Fruit fly (Drosophila melanogaster): ENCODE data around the gene Nsf2.

The Nsf2 gene

DNA sequence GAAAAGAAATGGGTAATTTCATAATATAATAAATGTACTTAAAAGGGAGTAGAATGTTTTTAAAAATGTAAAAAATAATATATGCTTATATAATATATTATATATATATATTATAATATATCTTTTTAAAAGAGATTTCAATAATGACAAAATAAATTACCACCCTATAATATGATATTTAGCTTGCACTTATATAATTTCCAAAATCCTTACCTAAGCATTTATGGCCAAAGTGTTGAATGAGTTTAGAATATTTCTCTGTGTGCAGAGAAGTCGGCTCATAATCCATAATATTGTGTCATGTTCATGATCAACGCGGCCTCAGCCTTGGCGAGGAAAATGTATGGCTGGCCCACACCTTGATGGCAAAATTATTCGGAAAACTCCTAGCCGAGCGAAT lies 49.6 kb downstream of the Nsf2 start (continued):
- peak; percentile 0 for TF ChIP-seq Lpt (GFP tag; optimal IDR thresholded peaks at IDR 0.05)
- no peak for TF ChIP-seq fd59A (GFP tag; optimal IDR thresholded peaks at IDR 0.05)
- peak; percentile 68 for TF ChIP-seq CG32006 (GFP tag; optimal IDR thresholded peaks at IDR 0.05)
- TF ChIP-seq CG34406 (GFP tag; optimal IDR thresholded peaks at IDR 0.05), result no peak
- TF ChIP-seq Smox (GFP tag; optimal IDR thresholded peaks at IDR 0.05), result no peak
- TF ChIP-seq svp (GFP tag), result no peak
- TF ChIP-seq dac (GFP tag; optimal IDR thresholded peaks at IDR 0.05), result no peak

dm6 chr3R:13785895-13786294 lies 51.9 kb downstream of the Nsf2 start:
- TF ChIP-seq Sox15 (GFP tag; optimal IDR thresholded peaks at IDR 0.05) (no peak), CG7368 (GFP tag; optimal IDR thresholded peaks at IDR 0.05) (no peak), Hr39 (GFP tag; optimal IDR thresholded peaks at IDR 0.05) (no peak), Eip75B (GFP tag; optimal IDR thresholded peaks at IDR 0.05) (peak; percentile 54), Smox (GFP tag; optimal IDR thresholded peaks at IDR 0.05) (no peak), CG8119 (GFP tag; IDR thresholded peaks at IDR 0.05) (no peak), ss (GFP tag; optimal IDR thresholded peaks at IDR 0.05) (no peak), CG6163 (GFP tag; IDR thresholded peaks at IDR 0.05) (peak; percentile 58; the same call in 1 of the 3 replicates), topi (GFP tag; optimal IDR thresholded peaks at IDR 0.05) (no peak), CG1621 (tag; optimal IDR thresholded peaks at IDR 0.05) (no peak), Eip78C (GFP tag) (peak; percentile 29), Blimp-1 (GFP tag; optimal IDR thresholded peaks at IDR 0.05) (peak; percentile 1), acj6 (GFP tag; optimal IDR thresholded peaks at IDR 0.05) (no peak), CG11902 (GFP tag; optimal IDR thresholded peaks at IDR 0.05) (no peak), CG6854 (GFP tag; optimal IDR thresholded peaks at IDR 0.05) (peak; percentile 87)

Measured in whole organism, prepupa.